Fruit fly (Drosophila melanogaster): Measurements from ENCODE around the gene Ect3.

DNA sequence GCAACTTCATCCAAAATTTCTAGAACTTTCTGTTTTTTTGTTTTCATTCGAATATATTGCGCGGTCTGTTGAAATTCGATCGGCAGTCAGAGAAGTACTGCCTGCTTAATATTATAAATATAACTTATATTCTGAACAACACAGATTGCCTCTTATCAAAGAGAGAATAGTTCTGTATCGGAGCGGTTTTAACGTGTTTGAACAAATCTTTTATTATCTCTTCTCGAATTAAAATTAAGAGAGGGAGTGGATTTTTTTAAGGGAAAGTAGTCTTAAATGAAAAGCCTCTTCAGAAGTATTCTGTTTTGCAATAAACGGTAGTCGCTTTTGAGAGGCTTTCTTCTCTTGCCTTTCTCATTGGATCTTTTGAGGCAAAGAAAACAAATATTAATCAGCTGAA lies 16.5 kb upstream of the Ect3 start:
- TF ChIP-seq slbo (GFP tag; IDR thresholded peaks at IDR 0.05) (no peak), Sry-β (GFP tag; optimal IDR thresholded peaks at IDR 0.05) (no peak), yki (optimal IDR thresholded peaks at IDR 0.05) (no peak), dan (GFP tag; IDR thresholded peaks at IDR 0.05) (no peak), BEAF-32 (GFP tag; optimal IDR thresholded peaks at IDR 0.05) (no peak), unc-4 (GFP tag; IDR thresholded peaks at IDR 0.05; ENCODE audit: partially characterized antibody) (no peak), lab (GFP tag; optimal IDR thresholded peaks at IDR 0.05) (no peak), repo (GFP tag; optimal IDR thresholded peaks at IDR 0.05) (no peak), CG15073 (GFP tag; optimal IDR thresholded peaks at IDR 0.05) (no peak), CG6813 (GFP tag; optimal IDR thresholded peaks at IDR 0.05) (no peak), CG5245 (GFP tag; optimal IDR thresholded peaks at IDR 0.05) (no peak), D (optimal IDR thresholded peaks at IDR 0.05) (no peak), D (GFP tag; optimal IDR thresholded peaks at IDR 0.05) (no peak), gcm2 (GFP tag; optimal IDR thresholded peaks at IDR 0.05) (no peak)

Measured in whole organism, embryonic.